Fruit fly (Drosophila melanogaster) whole organism, embryonic: ENCODE results near the gene isoQC.

ENCODE experiments used
- CG12769 ChIP-seq: fragments of 200-800 bp; sonication (Bioruptor generic); optimal IDR thresholded peaks from 2 replicates; lab custom pipeline; 2019; ENCODE audit warnings: missing biosample characterization, mild to moderate bottlenecking, missing genetic modification characterization, moderate library complexity
- CG12942 ChIP-seq: fragments of 200-800 bp; sonication (Bioruptor generic); optimal IDR thresholded peaks from 3 replicates; lab custom pipeline; 2016; ENCODE audit warnings: missing biosample characterization, missing genetic modification characterization
- CG13123 ChIP-seq: fragments of 200-800 bp; sonication (Bioruptor generic); optimal IDR thresholded peaks from 2 replicates; lab custom pipeline; 2016; ENCODE audit warnings: missing biosample characterization, missing genetic modification characterization
- CG13624 ChIP-seq: fragments of 200-800 bp; sonication (Bioruptor generic); optimal IDR thresholded peaks from 2 replicates; lab custom pipeline; 2016; ENCODE audit warnings: missing biosample characterization, missing genetic modification characterization
- CG14965 ChIP-seq: fragments of 200-800 bp; sonication (Bioruptor generic); optimal IDR thresholded peaks from 2 replicates; lab custom pipeline; 2016; ENCODE audit warnings: missing biosample characterization, missing genetic modification characterization, borderline replicate concordance
- CG15514 ChIP-seq: fragments of 200-800 bp; sonication (Bioruptor generic); optimal IDR thresholded peaks from 3 replicates; lab custom pipeline; 2017; ENCODE audit warnings: missing biosample characterization, missing genetic modification characterization, mild to moderate bottlenecking, moderate library complexity, missing genetic modification reagents
- CG1602 ChIP-seq: fragments of 200-800 bp; sonication (Bioruptor generic); optimal IDR thresholded peaks from 3 replicates; lab custom pipeline; 2016; ENCODE audit warnings: missing biosample characterization, missing genetic modification characterization
- CG2199 ChIP-seq: fragments of 200-800 bp; sonication (Bioruptor generic); IDR thresholded peaks from 3 replicates; pipeline ENCODE4 v1.3.6; 2022; ENCODE audit warnings: missing biosample characterization, missing genetic modification characterization
- CG2875 ChIP-seq: fragments of 200-800 bp; sonication (Bioruptor generic); optimal IDR thresholded peaks from 2 replicates; lab custom pipeline; 2017; ENCODE audit warnings: missing biosample characterization, mild to moderate bottlenecking, missing genetic modification characterization, missing genetic modification reagents
- CG3065 ChIP-seq: fragments of 200-800 bp; sonication (Bioruptor generic); optimal IDR thresholded peaks from 2 replicates; lab custom pipeline; 2016; ENCODE audit warnings: missing biosample characterization, missing genetic modification characterization
- CG31224 ChIP-seq: fragments of 200-800 bp; sonication (Bioruptor generic); IDR thresholded peaks from 2 replicates; pipeline ENCODE4 v1.3.6; 2022; ENCODE audit warnings: missing biosample characterization, missing genetic modification characterization
- CG32532 ChIP-seq: fragments of 200-800 bp; sonication (Bioruptor generic); IDR thresholded peaks from 2 replicates; pipeline ENCODE4 v1.3.6; 2022; ENCODE audit warnings: missing biosample characterization, missing genetic modification characterization
- CG34422 ChIP-seq: fragments of 200-800 bp; sonication (Bioruptor generic); IDR thresholded peaks from 3 replicates; pipeline ENCODE4 v1.3.6; 2022; ENCODE audit warnings: missing biosample characterization, missing genetic modification characterization
- CG42726 ChIP-seq: fragments of 200-800 bp; sonication (Bioruptor generic); IDR thresholded peaks from 2 replicates; pipeline ENCODE4 v1.3.6; 2022; ENCODE audit warnings: missing biosample characterization, missing genetic modification characterization; ENCODE audit not compliant: partially characterized antibody
- CG6654 ChIP-seq: fragments of 200-800 bp; sonication (Bioruptor generic); optimal IDR thresholded peaks from 2 replicates; lab custom pipeline; 2017; ENCODE audit warnings: missing biosample characterization, mild to moderate bottlenecking, missing genetic modification characterization
- CG7556 ChIP-seq: fragments of 200-800 bp; sonication (Bioruptor generic); optimal IDR thresholded peaks from 2 replicates; lab custom pipeline; 2017; ENCODE audit warnings: missing biosample characterization, mild to moderate bottlenecking, missing genetic modification characterization
- CG7745 ChIP-seq: fragments of 200-800 bp; sonication (Bioruptor generic); optimal IDR thresholded peaks from 2 replicates; lab custom pipeline; 2018; ENCODE audit warnings: missing biosample characterization, mild to moderate bottlenecking, missing genetic modification characterization, moderate library complexity
- CG8944 ChIP-seq: fragments of 200-800 bp; sonication (Bioruptor generic); optimal IDR thresholded peaks from 3 replicates; lab custom pipeline; 2016; ENCODE audit warnings: missing biosample characterization, missing genetic modification characterization
- CoRest ChIP-seq: fragments of 200-800 bp; sonication (Bioruptor generic); optimal IDR thresholded peaks from 3 replicates; lab custom pipeline; 2018; ENCODE audit warnings: missing biosample characterization, mild to moderate bottlenecking, missing genetic modification characterization, moderate library complexity
- Dad ChIP-seq: fragments of 200-800 bp; sonication (Bioruptor generic); optimal IDR thresholded peaks from 3 replicates; lab custom pipeline; 2016; ENCODE audit warnings: missing biosample characterization, missing genetic modification characterization
- Deaf1 ChIP-seq: fragments of 200-800 bp; optimal IDR thresholded peaks from 3 replicates; lab custom pipeline; 2019; ENCODE audit warnings: missing biosample characterization, mild to moderate bottlenecking, missing genetic modification characterization, moderate library complexity
- Dll ChIP-seq: fragments of 200-800 bp; sonication (Bioruptor generic); IDR thresholded peaks from 4 replicates; pipeline ENCODE4 v1.3.6; 2022; ENCODE audit warnings: missing biosample characterization, missing genetic modification characterization; ENCODE audit not compliant: partially characterized antibody
- Drgx ChIP-seq: fragments of 200-800 bp; sonication (Bioruptor generic); IDR thresholded peaks from 2 replicates; pipeline ENCODE4 v1.3.6; 2022; ENCODE audit warnings: missing biosample characterization, missing genetic modification characterization
- H15 ChIP-seq: fragments of 200-800 bp; sonication (Bioruptor generic); IDR thresholded peaks from 3 replicates; pipeline ENCODE4 v1.3.6; 2022; ENCODE audit warnings: missing biosample characterization, missing genetic modification characterization
- H2.0 ChIP-seq: fragments of 200-800 bp; sonication (Bioruptor generic); IDR thresholded peaks from 2 replicates; pipeline ENCODE4 v1.3.6; 2022; ENCODE audit warnings: missing biosample characterization, missing genetic modification characterization
- Hand ChIP-seq: fragments of 200-800 bp; sonication (Bioruptor generic); optimal IDR thresholded peaks from 2 replicates; lab custom pipeline; 2017; ENCODE audit warnings: mild to moderate bottlenecking, missing biosample characterization, missing genetic modification reagents, missing genetic modification characterization
- Hmr ChIP-seq: fragments of 200-800 bp; sonication (Bioruptor generic); optimal IDR thresholded peaks from 3 replicates; lab custom pipeline; 2017; ENCODE audit warnings: mild to moderate bottlenecking, missing biosample characterization, missing genetic modification reagents, missing genetic modification characterization
- Kr ChIP-seq: fragments of 200-800 bp; sonication (Bioruptor generic); optimal IDR thresholded peaks from 2 replicates; lab custom pipeline; 2017; ENCODE audit warnings: missing biosample characterization, mild to moderate bottlenecking, missing genetic modification characterization
- MTF-1 ChIP-seq: fragments of 200-800 bp; sonication (Bioruptor generic); optimal IDR thresholded peaks from 2 replicates; lab custom pipeline; 2018; ENCODE audit warnings: missing biosample characterization, mild to moderate bottlenecking, missing genetic modification characterization, borderline replicate concordance
- Mrtf ChIP-seq: fragments of 200-800 bp; sonication (Bioruptor generic); IDR thresholded peaks from 3 replicates; pipeline ENCODE4 v1.3.6; 2022; ENCODE audit warnings: missing biosample characterization, missing genetic modification characterization
- Oli ChIP-seq: fragments of 200-800 bp; sonication (Bioruptor generic); optimal IDR thresholded peaks from 2 replicates; lab custom pipeline; 2018; ENCODE audit warnings: missing biosample characterization, mild to moderate bottlenecking, missing genetic modification characterization, moderate library complexity
- Ptx1 ChIP-seq: fragments of 200-800 bp; sonication (Bioruptor generic); IDR thresholded peaks from 2 replicates; pipeline ENCODE4 v1.3.6; 2022; ENCODE audit warnings: missing biosample characterization, missing genetic modification characterization
- Ssrp ChIP-seq: fragments of 200-800 bp; sonication (Bioruptor generic); optimal IDR thresholded peaks from 2 replicates; lab custom pipeline; 2018; ENCODE audit warnings: missing biosample characterization, mild to moderate bottlenecking, missing genetic modification characterization, moderate library complexity
- Taf1 ChIP-seq: fragments of 200-800 bp; sonication (Bioruptor generic); IDR thresholded peaks from 2 replicates; pipeline ENCODE4 v1.3.6; 2022; ENCODE audit warnings: missing biosample characterization, missing genetic modification characterization
- ac ChIP-seq: fragments of 200-800 bp; sonication (Bioruptor generic); optimal IDR thresholded peaks from 3 replicates; lab custom pipeline; 2017; ENCODE audit warnings: missing biosample characterization, mild to moderate bottlenecking, missing genetic modification characterization
- bowl ChIP-seq: fragments of 200-800 bp; sonication (Bioruptor generic); IDR thresholded peaks from 2 replicates; pipeline ENCODE4 v1.3.6; 2022; ENCODE audit warnings: missing biosample characterization, missing genetic modification characterization
- chm ChIP-seq: fragments of 200-800 bp; sonication (Bioruptor generic); IDR thresholded peaks from 2 replicates; pipeline ENCODE4 v1.3.6; 2022; ENCODE audit warnings: missing biosample characterization, missing genetic modification characterization
- corto ChIP-seq: fragments of 200-800 bp; sonication (Bioruptor generic); optimal IDR thresholded peaks from 2 replicates; lab custom pipeline; 2016; ENCODE audit warnings: missing biosample characterization, mild to moderate bottlenecking, missing genetic modification characterization, moderate library complexity
- hbn ChIP-seq: fragments of 200-800 bp; sonication (Bioruptor generic); IDR thresholded peaks from 2 replicates; pipeline ENCODE4 v1.3.6; 2022; ENCODE audit warnings: missing biosample characterization, missing genetic modification characterization; ENCODE audit not compliant: partially characterized antibody
- lab ChIP-seq: fragments of 200-800 bp; sonication (Bioruptor generic); optimal IDR thresholded peaks from 3 replicates; lab custom pipeline; 2017; ENCODE audit warnings: missing biosample characterization, missing genetic modification characterization, mild to moderate bottlenecking, moderate library complexity, missing genetic modification reagents
- lola ChIP-seq, 3 experiments: fragments of >200 bp in 2 of 3; fragments of 200-800 bp in 1 of 3; sonication (Bioruptor generic) in 1 of 3; optimal IDR thresholded peaks; 2 replicates each; lab custom pipeline; 2017 to 2019; ENCODE audit warnings: missing biosample characterization in 3 of 3, missing genetic modification characterization in 3 of 3, mild to moderate bottlenecking in 1 of 3, moderate library complexity in 1 of 3
- peb ChIP-seq: fragments of 200-800 bp; sonication (Bioruptor generic); IDR thresholded peaks from 2 replicates; pipeline ENCODE4 v1.3.6; 2022; ENCODE audit warnings: missing biosample characterization, missing genetic modification characterization
- repo ChIP-seq: fragments of 200-800 bp; sonication (Bioruptor generic); optimal IDR thresholded peaks from 2 replicates; lab custom pipeline; 2016; ENCODE audit warnings: missing biosample characterization, missing genetic modification characterization
- rib ChIP-seq: fragments of 200-800 bp; sonication (Bioruptor generic); IDR thresholded peaks from 2 replicates; pipeline ENCODE4 v1.3.6; 2022; ENCODE audit warnings: missing biosample characterization, missing genetic modification characterization
- ro ChIP-seq: fragments of 200-800 bp; sonication (Bioruptor generic); IDR thresholded peaks from 2 replicates; pipeline ENCODE4 v1.3.6; 2022; ENCODE audit warnings: missing biosample characterization, missing genetic modification characterization
- stwl ChIP-seq: fragments of 200-800 bp; sonication (Bioruptor generic); optimal IDR thresholded peaks from 3 replicates; lab custom pipeline; 2018; ENCODE audit warnings: missing biosample characterization, mild to moderate bottlenecking, missing genetic modification characterization, moderate library complexity
- trem ChIP-seq: fragments of 200-800 bp; optimal IDR thresholded peaks from 3 replicates; lab custom pipeline; 2019; ENCODE audit warnings: missing biosample characterization, mild to moderate bottlenecking, missing genetic modification characterization, moderate library complexity

isoQC gene

DNA sequence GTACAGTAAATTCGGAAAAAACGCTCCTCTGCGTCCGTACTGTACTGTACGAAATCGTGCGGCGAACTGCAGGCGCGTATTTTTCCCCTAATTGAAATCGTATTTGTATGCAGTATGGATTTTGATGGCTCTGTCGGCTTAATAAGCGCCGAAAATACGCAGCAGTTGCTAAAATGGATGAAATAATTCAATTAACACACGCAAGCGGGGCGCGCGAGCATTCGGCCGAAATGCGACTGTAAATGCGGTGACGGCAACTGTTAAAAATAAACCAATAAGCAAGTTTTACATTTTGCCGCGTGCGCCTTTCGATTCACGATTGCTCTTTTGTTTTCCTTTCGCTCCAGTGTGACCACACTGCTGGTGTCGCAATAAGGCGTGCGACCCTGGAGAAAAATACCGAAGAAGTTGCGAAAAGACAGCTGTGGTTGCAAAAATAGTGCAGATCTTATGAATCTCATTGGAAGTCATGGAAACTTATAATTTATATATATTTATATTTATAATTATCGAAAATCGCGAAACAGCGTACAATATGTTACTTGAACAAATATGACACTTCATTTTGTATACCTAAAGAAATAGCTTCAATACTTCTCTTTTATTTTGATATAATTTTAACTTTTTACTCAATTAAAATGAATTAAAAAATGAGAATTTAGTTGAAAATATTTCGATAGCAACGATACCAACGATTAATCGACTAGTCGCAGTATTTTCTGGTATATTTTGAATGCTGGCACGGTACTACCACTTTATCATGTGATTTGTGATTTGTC, 1.1 kb upstream of the isoQC start, which contains the start of the genes CG32428 and CG5969 (continued):
- no peak for TF ChIP-seq CG3065 (GFP tag; lab: Kevin White, UChicago)

DNA sequence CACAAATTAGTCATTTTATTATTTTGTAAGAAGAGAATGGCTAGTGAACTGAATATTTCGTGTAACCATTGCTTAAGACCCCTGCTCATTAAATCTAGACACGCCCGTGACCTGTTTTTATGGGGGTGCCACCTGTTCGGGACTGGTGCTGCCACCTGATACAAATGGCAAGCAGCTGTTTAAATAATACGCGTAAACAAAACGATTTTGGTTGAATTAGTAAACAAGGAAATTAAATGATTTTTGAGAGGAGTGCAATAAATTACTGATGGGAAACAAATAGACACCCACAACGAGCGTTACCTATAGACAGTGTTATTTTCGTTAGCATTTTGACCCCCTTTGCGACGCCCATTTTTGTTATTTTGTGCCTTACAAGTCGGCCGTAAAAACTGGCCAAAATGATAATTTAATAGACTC, 533 bp downstream of the isoQC start:
- no peak for TF ChIP-seq H2.0 (GFP tag; lab: Robert Waterston, UW)
- TF ChIP-seq bowl, result no peak
- TF ChIP-seq corto, result peak; percentile 65
- peak; percentile 93 for TF ChIP-seq lab
- TF ChIP-seq Ssrp (tag; lab: Kevin White, UChicago), result peak; percentile 66
- no peak for TF ChIP-seq Taf1 (GFP tag; lab: Robert Waterston, UW)
- no peak for TF ChIP-seq ro (GFP tag; lab: Robert Waterston, UW)
- peak; percentile 70 for TF ChIP-seq trem (tag; lab: Kevin White, UChicago)
- TF ChIP-seq lola (GFP tag; optimal IDR thresholded peaks at IDR 0.05; lab: Kevin White, UChicago), result peak in 1 of 3 experiments; percentile 69
- TF ChIP-seq Hand (GFP tag; lab: Kevin White, UChicago), result peak; percentile 76
- peak; percentile 34 for TF ChIP-seq CG6654 (GFP tag; lab: Kevin White, UChicago)
- peak; percentile 92 for TF ChIP-seq Hmr
- TF ChIP-seq CG12942 (GFP tag; lab: Kevin White, UChicago), result peak; percentile 88
- peak; percentile 78 for TF ChIP-seq Dad (GFP tag; lab: Kevin White, UChicago)
- no peak for TF ChIP-seq peb (GFP tag; lab: Robert Waterston, UW)
- peak; percentile 90 for TF ChIP-seq CG13624 (GFP tag; lab: Kevin White, UChicago)
- no peak for TF ChIP-seq Ptx1 (GFP tag; lab: Robert Waterston, UW)
- TF ChIP-seq CG7745 (tag; lab: Kevin White, UChicago), result no peak
- TF ChIP-seq CG2199, result no peak
- no peak for TF ChIP-seq Dll
- peak; percentile 90 for TF ChIP-seq CG12769 (tag; lab: Kevin White, UChicago)
- TF ChIP-seq repo (GFP tag; lab: Kevin White, UChicago), result peak; percentile 81
- TF ChIP-seq Drgx (GFP tag; lab: Robert Waterston, UW), result no peak
- TF ChIP-seq rib (GFP tag; lab: Robert Waterston, UW), result no peak
- TF ChIP-seq CG34422 (GFP tag; lab: Robert Waterston, UW), result no peak
- peak; percentile 73 for TF ChIP-seq CG2875 (GFP tag; lab: Kevin White, UChicago)
- peak; percentile 81 for TF ChIP-seq MTF-1 (GFP tag; lab: Kevin White, UChicago)
- no peak for TF ChIP-seq H15
- no peak for TF ChIP-seq CG32532 (GFP tag; lab: Robert Waterston, UW)
- TF ChIP-seq CG15514, result peak; percentile 89
- peak; percentile 81 for TF ChIP-seq CG13123 (GFP tag; lab: Kevin White, UChicago)
- TF ChIP-seq CG31224, result no peak
- no peak for TF ChIP-seq Kr (GFP tag; lab: Kevin White, UChicago)
- no peak for TF ChIP-seq CG14965 (GFP tag; lab: Kevin White, UChicago)
- TF ChIP-seq hbn (GFP tag; lab: Robert Waterston, UW), result no peak
- TF ChIP-seq CG1602, result peak; percentile 91
- TF ChIP-seq CG8944 (GFP tag; lab: Kevin White, UChicago), result peak; percentile 89
- TF ChIP-seq Mrtf, result no peak
- TF ChIP-seq chm (GFP tag; lab: Robert Waterston, UW), result no peak
- TF ChIP-seq stwl (tag; lab: Kevin White, UChicago), result peak; percentile 72
- no peak for TF ChIP-seq CG42726 (GFP tag; lab: Robert Waterston, UW)
- TF ChIP-seq ac (GFP tag; lab: Kevin White, UChicago), result peak; percentile 70
- TF ChIP-seq Deaf1, result peak; percentile 62
- TF ChIP-seq CG7556 (GFP tag; lab: Kevin White, UChicago), result peak; percentile 84
- TF ChIP-seq Oli (tag; lab: Kevin White, UChicago), result peak; percentile 66
- peak; percentile 89 for TF ChIP-seq CoRest (tag; lab: Kevin White, UChicago)
